Fruit fly (Drosophila melanogaster): Measurements from ENCODE around the gene CG13895.

Gene CG13895

dm6 chr3L:681793-682369, 26.1 kb downstream of the CG13895 start (continued):
- TF ChIP-seq esn (GFP tag; optimal IDR thresholded peaks at IDR 0.05) (peak; percentile 64), ss (GFP tag; optimal IDR thresholded peaks at IDR 0.05) (peak; percentile 6 to 42), dac (GFP tag; optimal IDR thresholded peaks at IDR 0.05) (no peak), acj6 (GFP tag; optimal IDR thresholded peaks at IDR 0.05) (no peak), Gug (GFP tag; IDR thresholded peaks at IDR 0.05) (no peak), CG8632 (GFP tag; optimal IDR thresholded peaks at IDR 0.05) (no peak), Eip75B (GFP tag; optimal IDR thresholded peaks at IDR 0.05) (peak; percentile 55), CG11762 (GFP tag; optimal IDR thresholded peaks at IDR 0.05; ENCODE audit: insufficient read depth) (no peak), CG34406 (GFP tag; optimal IDR thresholded peaks at IDR 0.05) (no peak), Met (GFP tag; optimal IDR thresholded peaks at IDR 0.05) (peak; percentile 42), lz (GFP tag; optimal IDR thresholded peaks at IDR 0.05) (peak; percentile 33), CG9139 (GFP tag; optimal IDR thresholded peaks at IDR 0.05) (no peak), pdm3 (GFP tag; optimal IDR thresholded peaks at IDR 0.05) (peak; percentile 28), topi (GFP tag; optimal IDR thresholded peaks at IDR 0.05) (peak; percentile 42), Sox102F (GFP tag; optimal IDR thresholded peaks at IDR 0.05) (peak; percentile 57), CG4318 (GFP tag; optimal IDR thresholded peaks at IDR 0.05) (no peak), CG8319 (GFP tag; optimal IDR thresholded peaks at IDR 0.05) (peak; percentile 13), CG8119 (GFP tag; IDR thresholded peaks at IDR 0.05) (0 out of 3 replicates have a peak, but pooled peaks have one; percentile 18), Sox15 (GFP tag; optimal IDR thresholded peaks at IDR 0.05) (no peak), CG10631 (GFP tag; optimal IDR thresholded peaks at IDR 0.05) (no peak), CG7368 (GFP tag; optimal IDR thresholded peaks at IDR 0.05) (peak; percentile 15), CG6808 (GFP tag; optimal IDR thresholded peaks at IDR 0.05) (no peak), Sox14 (GFP tag; optimal IDR thresholded peaks at IDR 0.05) (peak; percentile 55), CG11294 (GFP tag; IDR thresholded peaks at IDR 0.05) (no peak), CG11902 (GFP tag; optimal IDR thresholded peaks at IDR 0.05) (no peak), salr (GFP tag; optimal IDR thresholded peaks at IDR 0.05) (no peak), CG6163 (GFP tag; IDR thresholded peaks at IDR 0.05) (no peak), CG3919 (GFP tag; optimal IDR thresholded peaks at IDR 0.05) (peak; percentile 64), CG6792 (GFP tag; optimal IDR thresholded peaks at IDR 0.05) (peak; percentile 39), Lpt (GFP tag; optimal IDR thresholded peaks at IDR 0.05) (peak; percentile 7), achi (GFP tag; optimal IDR thresholded peaks at IDR 0.05) (peak; percentile 36), Ets21C (GFP tag; optimal IDR thresholded peaks at IDR 0.05) (peak; percentile 1)

dm6 chr3L:680258-680657, 27.7 kb downstream of the CG13895 start, which contains the start of gene CG17129:
TSS of gene CG17129 (minus strand) at chr3L:680326.
- TF ChIP-seq CG4318 (GFP tag; optimal IDR thresholded peaks at IDR 0.05), result no peak
- TF ChIP-seq CG8632 (GFP tag; optimal IDR thresholded peaks at IDR 0.05), result no peak
- TF ChIP-seq fkh (GFP tag; optimal IDR thresholded peaks at IDR 0.05), result peak; percentile 78
- TF ChIP-seq CG9139 (GFP tag; optimal IDR thresholded peaks at IDR 0.05), result no peak
- peak; percentile 60 for TF ChIP-seq CG31627 (GFP tag; optimal IDR thresholded peaks at IDR 0.05)
- peak; percentile 71 for TF ChIP-seq cyc (GFP tag; optimal IDR thresholded peaks at IDR 0.05)
- TF ChIP-seq achi (GFP tag; optimal IDR thresholded peaks at IDR 0.05), result peak; percentile 32
- TF ChIP-seq Sox15 (GFP tag; optimal IDR thresholded peaks at IDR 0.05), result no peak
- TF ChIP-seq CG6854 (GFP tag; optimal IDR thresholded peaks at IDR 0.05), result no peak
- peak; percentile 37 for TF ChIP-seq OdsH (GFP tag; optimal IDR thresholded peaks at IDR 0.05)
- no peak for TF ChIP-seq dsx (GFP tag; optimal IDR thresholded peaks at IDR 0.05; ENCODE audit: poor library complexity, severe bottlenecking)
- TF ChIP-seq Gug (GFP tag; IDR thresholded peaks at IDR 0.05), result no peak
- TF ChIP-seq Hr39 (GFP tag; optimal IDR thresholded peaks at IDR 0.05), result peak; percentile 74
- no peak for TF ChIP-seq Eip75B (GFP tag; optimal IDR thresholded peaks at IDR 0.05)
- TF ChIP-seq CG8319 (GFP tag; optimal IDR thresholded peaks at IDR 0.05), result no peak
- no peak for TF ChIP-seq CG7368 (GFP tag; optimal IDR thresholded peaks at IDR 0.05)
- peak; percentile 70 for TF ChIP-seq Met (GFP tag; optimal IDR thresholded peaks at IDR 0.05)
- TF ChIP-seq Eip78C (GFP tag), result peak; percentile 70
- TF ChIP-seq Eip93F (GFP tag; optimal IDR thresholded peaks at IDR 0.05), result no peak
- TF ChIP-seq ss (GFP tag; optimal IDR thresholded peaks at IDR 0.05), result no peak
- peak; percentile 41; the same call in 1 of the 2 replicates for TF ChIP-seq CG11294 (GFP tag; IDR thresholded peaks at IDR 0.05)
- TF ChIP-seq CG32006 (GFP tag; optimal IDR thresholded peaks at IDR 0.05), result peak; percentile 27
- TF ChIP-seq net (GFP tag; optimal IDR thresholded peaks at IDR 0.05), result no peak
- TF ChIP-seq CG10669 (GFP tag; optimal IDR thresholded peaks at IDR 0.05), result peak; percentile 1
- no peak for TF ChIP-seq Lpt (GFP tag; optimal IDR thresholded peaks at IDR 0.05)
- peak; percentile 63 for TF ChIP-seq svp (GFP tag)
- TF ChIP-seq CG34406 (GFP tag; optimal IDR thresholded peaks at IDR 0.05), result peak; percentile 27
- TF ChIP-seq CG6276 (GFP tag; optimal IDR thresholded peaks at IDR 0.05), result peak; percentile 74
- no peak for TF ChIP-seq Hr38 (GFP tag; optimal IDR thresholded peaks at IDR 0.05)
- TF ChIP-seq topi (GFP tag; optimal IDR thresholded peaks at IDR 0.05), result peak; percentile 54
- TF ChIP-seq CG6808 (GFP tag; optimal IDR thresholded peaks at IDR 0.05), result no peak
- TF ChIP-seq spab (GFP tag; optimal IDR thresholded peaks at IDR 0.05), result no peak
- peak; percentile 43 for TF ChIP-seq pdm3 (GFP tag; optimal IDR thresholded peaks at IDR 0.05)
- TF ChIP-seq CG3919 (GFP tag; optimal IDR thresholded peaks at IDR 0.05), result peak; percentile 17
